Fruit fly (Drosophila melanogaster) whole organism, embryonic: Measurements from ENCODE around the gene stol.
"Not testable (repeated sequence)": the region's sequence is repeated elsewhere in the genome, so short reads cannot be mapped to it uniquely, and the experiment has no call there.

ENCODE experiments used
- Asciz ChIP-seq: fragments of 200-800 bp; sonication (Bioruptor generic); optimal IDR thresholded peaks from 2 replicates; lab custom pipeline; 2017; ENCODE audit warnings: missing biosample characterization, mild to moderate bottlenecking, missing genetic modification characterization, missing genetic modification reagents
- CG10274 ChIP-seq: fragments of 200-800 bp; sonication (Bioruptor generic); optimal IDR thresholded peaks from 3 replicates; lab custom pipeline; 2017; ENCODE audit warnings: missing biosample characterization, mild to moderate bottlenecking, missing genetic modification characterization
- CG10654 ChIP-seq: fragments of 200-800 bp; sonication (Bioruptor generic); optimal IDR thresholded peaks from 2 replicates; lab custom pipeline; 2016; ENCODE audit warnings: missing biosample characterization, missing genetic modification characterization
- CG10959 ChIP-seq: fragments of 200-800 bp; sonication (Bioruptor generic); IDR thresholded peaks from 2 replicates; pipeline ENCODE4 v1.3.6; 2022; ENCODE audit warnings: missing biosample characterization, missing genetic modification characterization
- CG11696 ChIP-seq: fragments of 200-800 bp; sonication (Bioruptor generic); IDR thresholded peaks from 2 replicates; pipeline ENCODE4 v1.3.6; 2022; ENCODE audit warnings: missing biosample characterization, missing genetic modification characterization
- CG12942 ChIP-seq: fragments of 200-800 bp; sonication (Bioruptor generic); optimal IDR thresholded peaks from 3 replicates; lab custom pipeline; 2016; ENCODE audit warnings: missing biosample characterization, missing genetic modification characterization
- CG13287 ChIP-seq: fragments of 200-800 bp; sonication (Bioruptor generic); IDR thresholded peaks from 2 replicates; pipeline ENCODE4 v1.3.6; 2022; ENCODE audit warnings: missing biosample characterization, missing genetic modification characterization; ENCODE audit not compliant: partially characterized antibody
- CG13894 ChIP-seq: fragments of 200-800 bp; sonication (Bioruptor generic); optimal IDR thresholded peaks from 3 replicates; lab custom pipeline; 2018; ENCODE audit warnings: missing biosample characterization, mild to moderate bottlenecking, missing genetic modification characterization, moderate library complexity
- CG17385 ChIP-seq: fragments of 200-800 bp; sonication (Bioruptor generic); optimal IDR thresholded peaks from 3 replicates; lab custom pipeline; 2018; ENCODE audit warnings: missing biosample characterization, mild to moderate bottlenecking, missing genetic modification characterization
- CG18619 ChIP-seq: fragments of 200-800 bp; sonication (Bioruptor generic); optimal IDR thresholded peaks from 3 replicates; lab custom pipeline; 2017; ENCODE audit warnings: missing biosample characterization, mild to moderate bottlenecking, missing genetic modification characterization
- CG2712 ChIP-seq: fragments of 200-800 bp; optimal IDR thresholded peaks from 3 replicates; lab custom pipeline; 2019; ENCODE audit warnings: missing biosample characterization, mild to moderate bottlenecking, missing genetic modification characterization, moderate library complexity
- CG30403 ChIP-seq: fragments of 200-800 bp; sonication (Bioruptor generic); optimal IDR thresholded peaks from 3 replicates; lab custom pipeline; 2016; ENCODE audit warnings: missing biosample characterization, missing genetic modification characterization
- CG3163 ChIP-seq: fragments of 200-800 bp; sonication (Bioruptor generic); optimal IDR thresholded peaks from 3 replicates; lab custom pipeline; 2016; ENCODE audit warnings: missing biosample characterization, missing genetic modification characterization
- CG3726 ChIP-seq: fragments of 200-800 bp; sonication (Bioruptor generic); IDR thresholded peaks from 3 replicates; pipeline ENCODE4, ENCODE4 v1.3.6; 2022; ENCODE audit warnings: missing biosample characterization, missing genetic modification characterization
- CG4424 ChIP-seq: fragments of 200-800 bp; sonication (Bioruptor generic); optimal IDR thresholded peaks from 3 replicates; lab custom pipeline; 2016; ENCODE audit warnings: missing biosample characterization, missing genetic modification characterization
- CG5245 ChIP-seq: fragments of 200-800 bp; sonication (Bioruptor generic); optimal IDR thresholded peaks from 3 replicates; lab custom pipeline; 2016; ENCODE audit warnings: missing biosample characterization, missing genetic modification characterization
- CG7372 ChIP-seq: fragments of 200-800 bp; sonication (Bioruptor generic); IDR thresholded peaks from 2 replicates; pipeline ENCODE4 v1.3.6; 2022; ENCODE audit warnings: missing biosample characterization, missing genetic modification characterization
- CG8944 ChIP-seq: fragments of 200-800 bp; sonication (Bioruptor generic); optimal IDR thresholded peaks from 3 replicates; lab custom pipeline; 2016; ENCODE audit warnings: missing biosample characterization, missing genetic modification characterization
- CG9609 ChIP-seq: fragments of 200-800 bp; sonication (Bioruptor generic); optimal IDR thresholded peaks from 3 replicates; lab custom pipeline; 2016; ENCODE audit warnings: missing biosample characterization, missing genetic modification characterization
- CTCF ChIP-seq: fragments of 200-800 bp; sonication (Bioruptor generic); optimal IDR thresholded peaks from 2 replicates; lab custom pipeline; 2017; ENCODE audit warnings: missing biosample characterization, mild to moderate bottlenecking, missing genetic modification characterization, moderate library complexity
- Camta ChIP-seq: fragments of 200-800 bp; sonication (Bioruptor generic); optimal IDR thresholded peaks from 2 replicates; lab custom pipeline; 2016; ENCODE audit warnings: missing biosample characterization, missing genetic modification characterization
- Chrac-16 ChIP-seq: fragments of 200-800 bp; sonication (Bioruptor generic); optimal IDR thresholded peaks from 3 replicates; lab custom pipeline; 2016; ENCODE audit warnings: missing biosample characterization, missing genetic modification characterization
- Dip2 ChIP-seq: fragments of 200-800 bp; sonication (Bioruptor generic); IDR thresholded peaks from 2 replicates; pipeline ENCODE4 v1.3.6; 2022; ENCODE audit warnings: missing biosample characterization, missing genetic modification characterization
- HLH54F ChIP-seq: fragments of 200-800 bp; sonication (Bioruptor generic); optimal IDR thresholded peaks from 3 replicates; lab custom pipeline; 2016; ENCODE audit warnings: missing biosample characterization, missing genetic modification characterization
- Hmr ChIP-seq: fragments of 200-800 bp; sonication (Bioruptor generic); optimal IDR thresholded peaks from 3 replicates; lab custom pipeline; 2017; ENCODE audit warnings: mild to moderate bottlenecking, missing biosample characterization, missing genetic modification reagents, missing genetic modification characterization
- Lhr ChIP-seq: fragments of 200-800 bp; sonication (Bioruptor generic); optimal IDR thresholded peaks from 3 replicates; lab custom pipeline; 2017; ENCODE audit warnings: mild to moderate bottlenecking, missing biosample characterization, missing genetic modification reagents, missing genetic modification characterization
- NfI ChIP-seq: fragments of 200-800 bp; sonication (Bioruptor generic); optimal IDR thresholded peaks from 3 replicates; lab custom pipeline; 2018; ENCODE audit warnings: missing biosample characterization, mild to moderate bottlenecking, missing genetic modification characterization, moderate library complexity
- Opbp ChIP-seq: fragments of 200-800 bp; sonication (Bioruptor generic); IDR thresholded peaks from 3 replicates; pipeline ENCODE4 v1.3.6; 2022; ENCODE audit warnings: missing biosample characterization, missing genetic modification characterization; ENCODE audit not compliant: partially characterized antibody
- Taf1 ChIP-seq: fragments of 200-800 bp; sonication (Bioruptor generic); IDR thresholded peaks from 2 replicates; pipeline ENCODE4 v1.3.6; 2022; ENCODE audit warnings: missing biosample characterization, missing genetic modification characterization
- bab2 ChIP-seq: fragments of 200-800 bp; sonication (Bioruptor generic); optimal IDR thresholded peaks from 2 replicates; lab custom pipeline; 2016; ENCODE audit warnings: missing biosample characterization, missing genetic modification characterization
- br ChIP-seq: fragments of >200 bp; optimal IDR thresholded peaks from 2 replicates; lab custom pipeline; 2017
- chif ChIP-seq, 2 experiments: fragments of 200-800 bp; sonication (Bioruptor generic); optimal IDR thresholded peaks; 3 replicates each; lab custom pipeline; 2016; ENCODE audit warnings: missing biosample characterization in 2 of 2, missing genetic modification characterization in 2 of 2
- chinmo ChIP-seq: fragments of 200-800 bp; sonication (Bioruptor generic); IDR thresholded peaks from 4 replicates; pipeline ENCODE4 v1.3.6; 2022; ENCODE audit warnings: missing biosample characterization, missing genetic modification characterization; ENCODE audit not compliant: partially characterized antibody
- crc ChIP-seq: fragments of 200-800 bp; sonication (Bioruptor generic); optimal IDR thresholded peaks from 2 replicates; lab custom pipeline; 2016; ENCODE audit warnings: missing biosample characterization, missing genetic modification characterization
- da ChIP-seq: fragments of 200-800 bp; sonication (Bioruptor generic); optimal IDR thresholded peaks from 2 replicates; lab custom pipeline; 2016; ENCODE audit warnings: missing biosample characterization, missing genetic modification characterization
- dpn ChIP-seq, 2 experiments: fragments of 200-800 bp; sonication (Bioruptor generic); optimal IDR thresholded peaks; 3 replicates each; lab custom pipeline; 2016; ENCODE audit warnings: missing biosample characterization in 2 of 2, missing genetic modification characterization in 2 of 2
- en ChIP-seq: fragments of 200-800 bp; sonication (Bioruptor generic); optimal IDR thresholded peaks from 2 replicates; lab custom pipeline; 2016; ENCODE audit warnings: missing biosample characterization, missing genetic modification characterization
- eyg ChIP-seq: fragments of 200-800 bp; sonication (Bioruptor generic); optimal IDR thresholded peaks from 3 replicates; lab custom pipeline; 2016; ENCODE audit warnings: missing biosample characterization, missing genetic modification characterization
- kah ChIP-seq: fragments of 200-800 bp; sonication (Bioruptor generic); optimal IDR thresholded peaks from 2 replicates; lab custom pipeline; 2018; ENCODE audit warnings: missing biosample characterization, mild to moderate bottlenecking, missing genetic modification characterization
- mam ChIP-seq: fragments of 200-800 bp; sonication (Bioruptor generic); optimal IDR thresholded peaks from 3 replicates; lab custom pipeline; 2016; ENCODE audit warnings: missing biosample characterization, missing genetic modification characterization
- odd ChIP-seq: fragments of 200-800 bp; sonication (Bioruptor generic); optimal IDR thresholded peaks from 2 replicates; lab custom pipeline; 2017; ENCODE audit warnings: missing biosample characterization, mild to moderate bottlenecking, missing genetic modification characterization
- scrt ChIP-seq: fragments of 200-800 bp; sonication (Bioruptor generic); optimal IDR thresholded peaks from 2 replicates; lab custom pipeline; 2018; ENCODE audit warnings: missing biosample characterization, mild to moderate bottlenecking, missing genetic modification characterization, moderate library complexity
- sens ChIP-seq: fragments of 200-800 bp; sonication (Bioruptor generic); peaks from one replicate; lab custom pipeline; 2016; ENCODE audit warnings: missing biosample characterization, missing genetic modification characterization
- stwl ChIP-seq: fragments of 200-800 bp; sonication (Bioruptor generic); optimal IDR thresholded peaks from 3 replicates; lab custom pipeline; 2018; ENCODE audit warnings: missing biosample characterization, mild to moderate bottlenecking, missing genetic modification characterization, moderate library complexity
- tin ChIP-seq: fragments of 200-800 bp; sonication (Bioruptor generic); optimal IDR thresholded peaks from 3 replicates; lab custom pipeline; 2016; ENCODE audit warnings: missing biosample characterization, missing genetic modification characterization

The stol gene

dm6 chr2L:15660741-15661140 lies 57.3 kb downstream of the stol start, which contains the start of gene CG18477:
Gene CG18477, plus strand, starts transcription at chr2L:15661041.
- TF ChIP-seq eyg (GFP tag; lab: Kevin White, UChicago); scrt; NfI (GFP tag; lab: Kevin White, UChicago): not testable (repeated sequence)

dm6 chr2L:15659374-15659773 lies 58.7 kb downstream of the stol start, which contains the start of gene CG44141:
Gene CG44141, minus strand, starts transcription at chr2L:15659474.
- TF ChIP-seq odd, crc, da (GFP tag; lab: Kevin White, UChicago): not testable (repeated sequence)

dm6 chr2L:15643791-15644190 lies 74.3 kb downstream of the stol start:
- TF ChIP-seq CG11696 (GFP tag; lab: Robert Waterston, UW), result no peak
- 0 out of 2 replicates have a peak, but pooled peaks have one; percentile 13 for TF ChIP-seq Taf1
- peak; percentile 6 for TF ChIP-seq CG4424 (GFP tag; lab: Kevin White, UChicago)
- no peak for TF ChIP-seq br (lab: Kevin White, UChicago)
- TF ChIP-seq bab2, result peak; percentile 13
- TF ChIP-seq CG30403 (GFP tag; lab: Kevin White, UChicago), result peak; percentile 31
- no peak for TF ChIP-seq Opbp (GFP tag; lab: Robert Waterston, UW)
- TF ChIP-seq Chrac-16 (GFP tag; lab: Kevin White, UChicago), result peak; percentile 21
- TF ChIP-seq chinmo (GFP tag; lab: Robert Waterston, UW), result 0 out of 4 replicates have a peak, but pooled peaks have one; percentile 45
- no peak for TF ChIP-seq tin (GFP tag; lab: Kevin White, UChicago)
- no peak for TF ChIP-seq dpn (GFP tag; optimal IDR thresholded peaks at IDR 0.05; lab: Kevin White, UChicago)
- peak; percentile 64 for TF ChIP-seq sens (GFP tag; lab: Kevin White, UChicago)
- peak; percentile 41; the same call in 1 of the 2 replicates for TF ChIP-seq CG13287
- no peak for TF ChIP-seq Camta
- TF ChIP-seq CG9609, result peak; percentile 5
- peak; percentile 9 for TF ChIP-seq mam (GFP tag; lab: Kevin White, UChicago)
- no peak for TF ChIP-seq CG18619
- TF ChIP-seq Dip2, result peak; percentile 90
- no peak for TF ChIP-seq Hmr (GFP tag; lab: Kevin White, UChicago)
- 0 out of 3 replicates have a peak, but pooled peaks have one; percentile 29 for TF ChIP-seq CG3726 (GFP tag; lab: Robert Waterston, UW)
- no peak for TF ChIP-seq CG3163
- peak; percentile 64 for TF ChIP-seq stwl (tag; lab: Kevin White, UChicago)
- no peak for TF ChIP-seq CG13894 (tag; lab: Kevin White, UChicago)
- no peak for TF ChIP-seq CG2712 (tag; lab: Kevin White, UChicago)
- no peak for TF ChIP-seq CG10274 (GFP tag; lab: Kevin White, UChicago)
- peak; percentile 15 for TF ChIP-seq Lhr (GFP tag; lab: Kevin White, UChicago)
- TF ChIP-seq CG12942 (GFP tag; lab: Kevin White, UChicago), result peak; percentile 10
- 0 out of 2 replicates have a peak, but pooled peaks have one; percentile 18 for TF ChIP-seq CG7372 (GFP tag; lab: Robert Waterston, UW)
- TF ChIP-seq CG8944 (GFP tag; lab: Kevin White, UChicago), result peak; percentile 24
- peak; percentile 10 for TF ChIP-seq CG10654 (GFP tag; lab: Kevin White, UChicago)
- peak; percentile 20 for TF ChIP-seq CG5245
- TF ChIP-seq kah (GFP tag; lab: Kevin White, UChicago), result no peak
- TF ChIP-seq Asciz, result no peak
- TF ChIP-seq HLH54F (GFP tag; lab: Kevin White, UChicago), result no peak
- TF ChIP-seq CTCF (GFP tag; lab: Kevin White, UChicago), result peak; percentile 97
- TF ChIP-seq CG17385, result no peak
- peak in 1 of 2 experiments; percentile 8 for TF ChIP-seq chif (GFP tag; optimal IDR thresholded peaks at IDR 0.05; lab: Kevin White, UChicago)
- 0 out of 2 replicates have a peak, but pooled peaks have one; percentile 13 for TF ChIP-seq CG10959
- peak; percentile 23 for TF ChIP-seq en (GFP tag; lab: Kevin White, UChicago)
